Worm (Caenorhabditis elegans) whole organism, early embryonic: ENCODE results near the gene F41F3.8.

ENCODE experiments used
- F13C5.2 ChIP-seq: sonication (generic microtip); optimal IDR thresholded peaks from 2 replicates; lab custom pipeline; 2017; ENCODE audit warnings: mild to moderate bottlenecking, missing genetic modification characterization, inconsistent platforms, missing compliant biosample characterization
- ama-1 ChIP-seq: fragments of 150-350 bp; optimal IDR thresholded peaks from 2 replicates; lab custom pipeline; 2014
- ceh-13 ChIP-seq: fragments of 200-800 bp; sonication (Bioruptor generic); optimal IDR thresholded peaks from 2 replicates; lab custom pipeline; 2018; ENCODE audit warnings: mild to moderate bottlenecking, missing genetic modification characterization, missing compliant biosample characterization
- ets-7 ChIP-seq: sonication (generic microtip); optimal IDR thresholded peaks from 2 replicates; lab custom pipeline; 2016; ENCODE audit warnings: missing genotype, missing genetic modification characterization, missing compliant biosample characterization
- flt-1 ChIP-seq: fragments of 200-800 bp; sonication (Bioruptor generic); IDR thresholded peaks from 2 replicates; pipeline ENCODE4 v1.3.6; 2022; ENCODE audit warnings: missing genetic modification characterization, missing compliant biosample characterization
- hmbx-1 ChIP-seq: sonication (generic microtip); optimal IDR thresholded peaks from 2 replicates; lab custom pipeline; 2016; ENCODE audit warnings: mild to moderate bottlenecking, missing genetic modification characterization, missing compliant biosample characterization
- tbx-11 ChIP-seq: fragments of 200-800 bp; sonication (Bioruptor generic); IDR thresholded peaks from 2 replicates; pipeline ENCODE4 v1.3.6; 2022; ENCODE audit warnings: missing genetic modification characterization, missing compliant biosample characterization
- tbx-37 ChIP-seq: fragments of 200-800 bp; sonication (Bioruptor generic); conservative IDR thresholded peaks from 2 replicates; pipeline ENCODE4 v1.3.6; 2022; ENCODE audit warnings: missing genetic modification reagents, missing genetic modification characterization, missing compliant biosample characterization
- tra-4 ChIP-seq: sonication (generic microtip); optimal IDR thresholded peaks from 2 replicates; lab custom pipeline; 2017; ENCODE audit warnings: missing genetic modification characterization, missing compliant biosample characterization

ce11 chrV:4681670-4682069 is 33.0 kb downstream of the F41F3.8 start, which contains the start of gene K03B4.4:
- TF ChIP-seq ama-1 (lab: Kevin White, UChicago) (no peak), flt-1 (no peak), tbx-11 (no peak), tra-4 (tag; lab: Kevin White, UChicago) (no peak), ets-7 (no peak), tbx-37 (no peak), ceh-13 (GFP tag; lab: Kevin White, UChicago) (no peak), F13C5.2 (tag; lab: Kevin White, UChicago) (no peak), hmbx-1 (tag; lab: Kevin White, UChicago) (no peak)
